Worm (Caenorhabditis elegans): ENCODE data around the gene F54D10.7.
A peak's percentile ranks its signal among the peaks of the same experiment; 100 is the strongest.

The F54D10.7 gene

ce11 chrII:3810550-3810949, 10.5 kb downstream of the F54D10.7 start (continued):
- TF ChIP-seq pqm-1 (tag; optimal IDR thresholded peaks at IDR 0.05) = peak; percentile 24
- no peak for TF ChIP-seq fkh-2 (tag; optimal IDR thresholded peaks at IDR 0.05)
- peak; percentile 33 for TF ChIP-seq nhr-23 (tag; optimal IDR thresholded peaks at IDR 0.05)
- no peak for TF ChIP-seq nhr-12 (tag; optimal IDR thresholded peaks at IDR 0.05)
- peak; percentile 75 for TF ChIP-seq pha-4 (tag; optimal IDR thresholded peaks at IDR 0.05)
- TF ChIP-seq elt-2 (tag; optimal IDR thresholded peaks at IDR 0.05) = peak; percentile 78
- no peak for TF ChIP-seq nhr-11 (tag; optimal IDR thresholded peaks at IDR 0.05)
- TF ChIP-seq egl-27 (tag; optimal IDR thresholded peaks at IDR 0.05) = no peak
- TF ChIP-seq skn-1 (tag; optimal IDR thresholded peaks at IDR 0.05) = no peak
- TF ChIP-seq mdl-1 (tag; optimal IDR thresholded peaks at IDR 0.05) = no peak
- no peak for TF ChIP-seq fos-1 (tag; optimal IDR thresholded peaks at IDR 0.05)
- peak; percentile 14 for TF ChIP-seq nhr-25 (tag; optimal IDR thresholded peaks at IDR 0.05)
- no peak for TF ChIP-seq ztf-4 (tag; optimal IDR thresholded peaks at IDR 0.05)
- TF ChIP-seq aly-2 (tag; optimal IDR thresholded peaks at IDR 0.05) = no peak
- TF ChIP-seq ceh-82 (tag; optimal IDR thresholded peaks at IDR 0.05) = no peak
- no peak for TF ChIP-seq ztf-11 (tag; optimal IDR thresholded peaks at IDR 0.05)
- TF ChIP-seq nhr-28 (tag; optimal IDR thresholded peaks at IDR 0.05) = no peak
- peak; percentile 73 for TF ChIP-seq lin-39 (tag; optimal IDR thresholded peaks at IDR 0.05)
- no peak for TF ChIP-seq eor-1 (tag; optimal IDR thresholded peaks at IDR 0.05)
- TF ChIP-seq zag-1 (tag; optimal IDR thresholded peaks at IDR 0.05) = no peak

DNA sequence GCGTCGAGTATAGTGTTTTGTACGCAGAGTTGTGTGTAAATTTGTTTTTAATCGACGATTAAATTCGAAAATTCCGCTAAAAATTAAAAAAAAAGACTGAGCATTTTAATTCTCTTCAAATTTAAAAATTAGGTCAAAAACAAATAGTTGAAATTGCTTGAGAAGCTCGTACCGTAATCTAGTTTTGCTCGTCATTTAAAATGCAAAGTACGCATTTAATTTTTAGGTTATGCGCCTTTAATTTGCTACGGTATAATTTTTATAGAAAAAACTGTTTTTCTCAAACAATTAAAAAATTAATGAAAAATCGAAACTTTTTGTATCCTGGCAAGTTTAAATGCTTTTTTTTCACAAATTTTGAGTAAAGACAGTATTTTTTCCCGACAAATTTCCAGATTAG, 12.5 kb downstream of the F54D10.7 start:
- TF ChIP-seq daf-12 (tag; optimal IDR thresholded peaks at IDR 0.05) (no peak), sea-2 (GFP tag; optimal IDR thresholded peaks at IDR 0.05) (no peak), R02D3.7 (tag; optimal IDR thresholded peaks at IDR 0.05) (no peak), nhr-43 (tag; optimal IDR thresholded peaks at IDR 0.05; ENCODE audit: poor library complexity, severe bottlenecking) (no peak), elt-2 (tag; optimal IDR thresholded peaks at IDR 0.05) (no peak), mdl-1 (tag; optimal IDR thresholded peaks at IDR 0.05) (no peak), skn-1 (tag; optimal IDR thresholded peaks at IDR 0.05) (no peak), pha-4 (tag; optimal IDR thresholded peaks at IDR 0.05) (no peak), egl-27 (tag; optimal IDR thresholded peaks at IDR 0.05) (no peak), pqm-1 (tag; optimal IDR thresholded peaks at IDR 0.05) (no peak)

DNA sequence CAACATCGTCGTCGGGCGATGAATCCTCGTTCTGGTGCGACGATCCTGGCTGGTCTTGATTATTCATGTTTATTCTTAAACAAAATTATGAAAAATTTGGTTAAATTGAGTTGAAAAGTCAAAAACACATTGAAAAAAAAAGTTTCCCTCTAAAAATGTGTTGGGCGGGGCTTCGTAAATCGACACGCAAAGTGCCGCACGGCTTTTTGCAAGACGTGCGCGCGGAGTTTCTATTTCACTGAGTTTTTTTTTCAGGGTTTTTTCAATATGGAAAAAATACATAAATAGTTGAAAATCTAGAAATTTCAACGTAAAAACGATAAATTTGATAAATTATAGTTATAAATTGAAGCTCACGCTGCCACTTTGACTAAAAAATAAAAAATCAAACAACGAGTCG, 13.0 kb downstream of the F54D10.7 start, which contains the start of gene F54D10.5:
TSS of gene F54D10.5 (minus strand) at position 74 of the 400 bp plus-strand sequence.
- TF ChIP-seq ceh-9 (tag; optimal IDR thresholded peaks at IDR 0.05) (no peak), daf-12 (tag; optimal IDR thresholded peaks at IDR 0.05) (no peak), unc-62 (GFP tag; optimal IDR thresholded peaks at IDR 0.05) (no peak), nhr-237 (tag; optimal IDR thresholded peaks at IDR 0.05) (no peak), hmg-11 (tag; optimal IDR thresholded peaks at IDR 0.05) (no peak), eor-1 (tag; optimal IDR thresholded peaks at IDR 0.05) (no peak), nhr-77 (tag; optimal IDR thresholded peaks at IDR 0.05) (no peak), pqm-1 (tag; optimal IDR thresholded peaks at IDR 0.05) (peak; percentile 38), jun-1 (tag; optimal IDR thresholded peaks at IDR 0.05) (no peak), R02D3.7 (tag; optimal IDR thresholded peaks at IDR 0.05) (peak; percentile 99), unc-39 (tag; optimal IDR thresholded peaks at IDR 0.05) (no peak), nhr-67 (tag; optimal IDR thresholded peaks at IDR 0.05) (no peak), egl-27 (tag; optimal IDR thresholded peaks at IDR 0.05) (no peak), mdl-1 (tag; optimal IDR thresholded peaks at IDR 0.05) (no peak), fkh-10 (GFP tag; optimal IDR thresholded peaks at IDR 0.05) (no peak), egl-5 (tag; optimal IDR thresholded peaks at IDR 0.05) (peak; percentile 30), lin-39 (tag; optimal IDR thresholded peaks at IDR 0.05) (peak; percentile 64), ceh-16 (tag; optimal IDR thresholded peaks at IDR 0.05) (no peak), ZK546.5 (tag; optimal IDR thresholded peaks at IDR 0.05) (no peak), mml-1 (tag; optimal IDR thresholded peaks at IDR 0.05) (no peak), ceh-28 (tag; optimal IDR thresholded peaks at IDR 0.05) (no peak), skn-1 (tag; optimal IDR thresholded peaks at IDR 0.05) (peak; percentile 14), nhr-28 (tag; optimal IDR thresholded peaks at IDR 0.05) (no peak), zag-1 (tag; optimal IDR thresholded peaks at IDR 0.05) (no peak), nhr-12 (tag; optimal IDR thresholded peaks at IDR 0.05) (no peak), fos-1 (tag; optimal IDR thresholded peaks at IDR 0.05) (no peak), pha-4 (tag; optimal IDR thresholded peaks at IDR 0.05) (no peak), lin-15B (tag; optimal IDR thresholded peaks at IDR 0.05) (peak; percentile 71), tbx-2 (tag; optimal IDR thresholded peaks at IDR 0.05) (no peak), sea-2 (GFP tag; optimal IDR thresholded peaks at IDR 0.05) (no peak), ama-1 (optimal IDR thresholded peaks at IDR 0.05) (no peak), nhr-25 (tag; optimal IDR thresholded peaks at IDR 0.05) (peak; percentile 4), snpc-4 (tag; optimal IDR thresholded peaks at IDR 0.05) (no peak), nhr-23 (tag; optimal IDR thresholded peaks at IDR 0.05) (peak; percentile 66), nhr-11 (tag; optimal IDR thresholded peaks at IDR 0.05) (no peak), elt-3 (tag; optimal IDR thresholded peaks at IDR 0.05) (no peak), aly-2 (tag; optimal IDR thresholded peaks at IDR 0.05) (no peak), ztf-11 (tag; optimal IDR thresholded peaks at IDR 0.05) (no peak), nhr-76 (tag; optimal IDR thresholded peaks at IDR 0.05) (no peak), elt-1 (tag; optimal IDR thresholded peaks at IDR 0.05) (no peak), elt-2 (tag; optimal IDR thresholded peaks at IDR 0.05) (peak; percentile 63), ceh-82 (tag; optimal IDR thresholded peaks at IDR 0.05) (no peak), nfya-1 (tag; optimal IDR thresholded peaks at IDR 0.05; ENCODE audit: insufficient read depth) (peak; percentile 89), nhr-43 (tag; optimal IDR thresholded peaks at IDR 0.05; ENCODE audit: poor library complexity, severe bottlenecking) (peak; percentile 71)
